Worm (Caenorhabditis elegans) whole organism, L4 larva: Measurements from ENCODE around the gene lbp-4.

Source experiments
- F26F4.8 ChIP-seq: fragments of 200-800 bp; sonication (Bioruptor generic); conservative IDR thresholded peaks from 2 replicates; pipeline ENCODE4 v1.3.6; 2022; ENCODE audit warnings: missing genetic modification characterization, missing compliant biosample characterization
- F37D6.2 ChIP-seq: sonication (generic microtip); optimal IDR thresholded peaks from 2 replicates; lab custom pipeline; 2016; ENCODE audit warnings: mild to moderate bottlenecking, missing genetic modification characterization, missing compliant biosample characterization
- R02D3.7 ChIP-seq: fragments of 150-350 bp; sonication (generic microtip); optimal IDR thresholded peaks from 3 replicates; lab custom pipeline; 2014; ENCODE audit warnings: missing biosample characterization, missing genetic modification characterization
- aha-1 ChIP-seq: fragments of 150-350 bp; peaks from one replicate; lab custom pipeline; 2014; ENCODE audit warnings: missing biosample characterization, missing genetic modification characterization
- ama-1 ChIP-seq: fragments of 150-350 bp; optimal IDR thresholded peaks from 2 replicates; lab custom pipeline; 2014; ENCODE audit warnings: inconsistent platforms, mixed read lengths
- ceh-28 ChIP-seq: fragments of 150-350 bp; optimal IDR thresholded peaks from 2 replicates; lab custom pipeline; 2014; ENCODE audit warnings: missing biosample characterization, missing genetic modification reagents, missing genetic modification characterization
- ctbp-1 ChIP-seq: fragments of 200-800 bp; sonication (Bioruptor generic); IDR thresholded peaks from 2 replicates; pipeline ENCODE4 v1.3.6; 2022; ENCODE audit warnings: missing genetic modification reagents, missing genetic modification characterization, missing compliant biosample characterization
- daf-16 ChIP-seq, 3 experiments: sonication (generic microtip); optimal IDR thresholded peaks; 2 replicates each; lab custom pipeline; 2016 to 2017; ENCODE audit warnings: missing genetic modification characterization in 3 of 3, missing genetic modification reagents in 3 of 3, mild to moderate bottlenecking in 2 of 3, missing compliant biosample characterization in 2 of 3, missing biosample characterization in 1 of 3, moderate library complexity in 1 of 3
- daf-19 ChIP-seq: fragments of 200-800 bp; sonication (Bioruptor generic); conservative IDR thresholded peaks from 2 replicates; pipeline ENCODE4 v1.3.6; 2022; ENCODE audit warnings: missing genetic modification characterization, missing compliant biosample characterization
- dpl-1 ChIP-seq: fragments of 150-350 bp; optimal IDR thresholded peaks from 2 replicates; lab custom pipeline; 2014; ENCODE audit warnings: missing biosample characterization, missing genetic modification reagents, missing genetic modification characterization
- duxl-1 ChIP-seq: sonication (generic microtip); optimal IDR thresholded peaks from 2 replicates; lab custom pipeline; 2016; ENCODE audit warnings: mild to moderate bottlenecking, missing genetic modification characterization, moderate library complexity, missing compliant biosample characterization; ENCODE audit not compliant: poor library complexity
- fkh-10 ChIP-seq: fragments of 150-350 bp; optimal IDR thresholded peaks from 2 replicates; lab custom pipeline; 2014; ENCODE audit warnings: missing biosample characterization, missing genetic modification reagents, missing genetic modification characterization
- fos-1 ChIP-seq: fragments of 150-350 bp; optimal IDR thresholded peaks from 2 replicates; lab custom pipeline; 2014; ENCODE audit warnings: missing biosample characterization, missing genetic modification characterization
- hlh-30 ChIP-seq: sonication (generic microtip); optimal IDR thresholded peaks from 2 replicates; lab custom pipeline; 2017; ENCODE audit warnings: antibody characterized with exemption, mild to moderate bottlenecking, missing genetic modification characterization, missing compliant biosample characterization; ENCODE audit not compliant: insufficient read depth
- hmg-1.1 ChIP-seq: fragments of 200-800 bp; sonication (Bioruptor generic); IDR thresholded peaks from 2 replicates; pipeline ENCODE4 v1.3.6; 2022; ENCODE audit warnings: missing genetic modification reagents, missing genetic modification characterization, missing compliant biosample characterization
- lin-15B ChIP-seq: fragments of 150-350 bp; sonication (generic microtip); optimal IDR thresholded peaks from 3 replicates; lab custom pipeline; 2014; ENCODE audit warnings: missing biosample characterization, missing genetic modification characterization
- madf-5 ChIP-seq, 2 experiments: fragments of 200-800 bp; sonication (Bioruptor generic); IDR thresholded peaks; 2 replicates each; pipeline ENCODE4 v1.3.6; 2022; ENCODE audit warnings: missing compliant biosample characterization in 2 of 2, missing genetic modification characterization in 2 of 2
- mdl-1 ChIP-seq, 2 experiments: fragments of 150-350 bp in 1 of 2; sonication (generic microtip) in 1 of 2; optimal IDR thresholded peaks; 2 replicates each; lab custom pipeline; 2014 to 2017; ENCODE audit warnings: missing biosample characterization in 2 of 2, missing genetic modification characterization in 2 of 2
- mep-1 ChIP-seq: fragments of 150-350 bp; sonication (generic microtip); optimal IDR thresholded peaks from 3 replicates; lab custom pipeline; 2014; ENCODE audit warnings: missing biosample characterization, missing genetic modification characterization
- mes-2 ChIP-seq: sonication (generic microtip); optimal IDR thresholded peaks from 2 replicates; lab custom pipeline; 2016; ENCODE audit warnings: missing genotype, mild to moderate bottlenecking, missing genetic modification characterization, missing compliant biosample characterization; ENCODE audit not compliant: poor library complexity, severe bottlenecking
- mxl-2 ChIP-seq: fragments of 200-800 bp; sonication (Bioruptor generic); conservative IDR thresholded peaks from 2 replicates; pipeline ENCODE4 v1.3.6; 2022; ENCODE audit warnings: missing genetic modification reagents, missing genetic modification characterization, missing compliant biosample characterization
- nhr-42 ChIP-seq: fragments of 200-800 bp; sonication (Bioruptor generic); IDR thresholded peaks from 2 replicates; pipeline ENCODE4 v1.3.6; 2022; ENCODE audit warnings: missing genetic modification characterization, missing compliant biosample characterization
- nhr-48 ChIP-seq: sonication (generic microtip); optimal IDR thresholded peaks from 2 replicates; lab custom pipeline; 2016; ENCODE audit warnings: mild to moderate bottlenecking, missing genetic modification characterization, missing compliant biosample characterization
- nhr-76 ChIP-seq: fragments of 150-350 bp; optimal IDR thresholded peaks from 2 replicates; lab custom pipeline; 2014; ENCODE audit warnings: missing biosample characterization, missing genetic modification characterization
- nhr-77 ChIP-seq: fragments of 150-350 bp; optimal IDR thresholded peaks from 2 replicates; lab custom pipeline; 2014; ENCODE audit warnings: missing biosample characterization, missing genetic modification characterization
- pha-4 ChIP-seq, 2 experiments: fragments of 150-350 bp in 1 of 2; fragments of 200-800 bp in 1 of 2; sonication (Bioruptor generic) in 1 of 2; IDR thresholded peaks in 1 of 2; optimal IDR thresholded peaks in 1 of 2; 2 replicates each; pipeline versions ENCODE4 v1.3.6 to Lab custom; 2014 to 2022; ENCODE audit warnings: missing genetic modification characterization in 2 of 2, missing genetic modification reagents in 2 of 2, missing biosample characterization in 1 of 2, missing compliant biosample characterization in 1 of 2
- php-3 ChIP-seq: fragments of 200-800 bp; sonication (Bioruptor generic); IDR thresholded peaks from 2 replicates; pipeline ENCODE4 v1.3.6; 2022; ENCODE audit warnings: missing genetic modification reagents, missing genetic modification characterization, missing compliant biosample characterization
- rbr-2 ChIP-seq: sonication (generic microtip); optimal IDR thresholded peaks from 2 replicates; lab custom pipeline; 2016; ENCODE audit warnings: missing genotype, missing genetic modification characterization, missing compliant biosample characterization
- saeg-2 ChIP-seq: fragments of 200-800 bp; sonication (Bioruptor generic); IDR thresholded peaks from 2 replicates; pipeline ENCODE4 v1.3.6; 2022; ENCODE audit warnings: missing genetic modification reagents, missing genetic modification characterization, missing compliant biosample characterization
- set-16 ChIP-seq: fragments of 200-800 bp; sonication (Bioruptor generic); IDR thresholded peaks from 2 replicates; pipeline ENCODE4 v1.3.6; 2022; ENCODE audit warnings: missing genetic modification reagents, missing genetic modification characterization, missing compliant biosample characterization
- snpc-4 ChIP-seq: fragments of 150-350 bp; optimal IDR thresholded peaks from 2 replicates; lab custom pipeline; 2014; ENCODE audit warnings: missing biosample characterization, missing genetic modification characterization
- tag-97 ChIP-seq: fragments of 200-800 bp; sonication (Bioruptor generic); IDR thresholded peaks from 2 replicates; pipeline ENCODE4 v1.3.6; 2022; ENCODE audit warnings: missing genetic modification characterization, missing compliant biosample characterization
- unc-62 ChIP-seq, 3 experiments: fragments of 150-350 bp in 1 of 3; sonication (generic microtip); optimal IDR thresholded peaks in 2 of 3; peaks in 1 of 3; 1 replicate in 1 of 3; 2 replicates in 2 of 3; lab custom pipeline; 2014 to 2017; ENCODE audit warnings: missing biosample characterization in 3 of 3, missing genetic modification characterization in 3 of 3, missing genetic modification reagents in 3 of 3, missing genotype in 1 of 3
- vab-7 ChIP-seq: fragments of 200-800 bp; sonication (Bioruptor generic); IDR thresholded peaks from 2 replicates; pipeline ENCODE4 v1.3.6; 2022; ENCODE audit warnings: missing genetic modification reagents, missing genetic modification characterization, missing compliant biosample characterization
- zag-1 ChIP-seq: fragments of 150-350 bp; optimal IDR thresholded peaks from 2 replicates; lab custom pipeline; 2014; ENCODE audit warnings: missing biosample characterization, missing genetic modification characterization
- zfp-3 ChIP-seq: fragments of 200-800 bp; sonication (Bioruptor generic); conservative IDR thresholded peaks from 2 replicates; pipeline ENCODE4 v1.3.6; 2022; ENCODE audit warnings: missing genetic modification reagents, missing genetic modification characterization, missing compliant biosample characterization
- zip-2 ChIP-seq: fragments of 150-350 bp; optimal IDR thresholded peaks from 2 replicates; lab custom pipeline; 2014; ENCODE audit warnings: missing biosample characterization, missing genetic modification characterization

lbp-4 gene

DNA sequence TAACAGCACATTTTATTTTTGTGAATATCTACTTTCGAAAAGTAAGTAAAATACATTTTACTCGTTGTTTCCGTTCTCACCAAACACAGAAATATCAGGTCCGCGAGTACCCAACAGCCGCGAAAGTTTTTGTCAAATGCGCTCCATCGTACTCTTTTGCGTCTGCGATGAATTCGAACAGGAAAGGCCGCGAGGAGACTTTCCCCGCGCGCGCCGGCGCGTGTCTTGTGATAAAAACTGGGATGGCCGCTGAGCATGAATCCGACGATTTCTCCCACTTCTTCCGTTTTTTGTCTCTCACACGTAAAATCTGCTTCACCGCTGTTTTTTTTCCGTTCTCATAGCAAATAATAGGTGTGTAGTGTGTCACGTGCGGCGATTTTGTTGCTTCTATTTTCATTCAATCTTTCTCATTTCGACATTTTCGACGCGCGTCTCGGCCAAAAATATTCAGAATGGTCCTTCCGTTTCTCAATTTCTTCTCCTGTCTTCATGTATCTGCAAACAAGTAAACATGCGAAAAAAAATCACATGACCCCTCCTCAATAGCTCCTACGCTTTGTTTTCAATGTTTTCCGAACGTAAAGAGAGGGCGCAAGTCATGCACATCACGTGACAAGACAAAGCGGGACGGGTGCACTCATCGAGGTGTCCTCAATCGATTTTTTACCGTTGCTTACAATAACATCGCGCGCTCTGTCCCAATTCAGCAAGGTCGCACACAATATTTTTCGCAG, 16.1 kb upstream of the lbp-4 start, which contains the start of gene uvs-1 (continued):
- TF ChIP-seq daf-16 (GFP tag; optimal IDR thresholded peaks at IDR 0.05; lab: Kevin White, UChicago) (peak in 1 of 2 experiments; percentile 69), daf-16 (tag; optimal IDR thresholded peaks at IDR 0.05; lab: Kevin White, UChicago) (peak; percentile 81), mes-2 (tag; lab: Kevin White, UChicago) (peak; percentile 14), saeg-2 (GFP tag; lab: Robert Waterston, UW) (no peak), ctbp-1 (GFP tag; lab: Robert Waterston, UW) (no peak), nhr-48 (tag; lab: Kevin White, UChicago) (peak; percentile 24), ama-1 (no peak), pha-4 (GFP tag; IDR thresholded peaks at IDR 0.05; lab: Robert Waterston, UW) (no peak), pha-4 (tag; optimal IDR thresholded peaks at IDR 0.05; lab: Kevin White, UChicago) (peak; percentile 76), dpl-1 (GFP tag; lab: Kevin White, UChicago) (peak; percentile 50), F26F4.8 (GFP tag; lab: Robert Waterston, UW) (no peak), nhr-77 (tag; lab: Kevin White, UChicago) (peak; percentile 39), nhr-76 (tag; lab: Kevin White, UChicago) (no peak), duxl-1 (tag; lab: Kevin White, UChicago) (peak; percentile 12), set-16 (GFP tag; lab: Robert Waterston, UW) (no peak), madf-5 (GFP tag; IDR thresholded peaks at IDR 0.05; lab: Robert Waterston, UW) (no peak), unc-62 (GFP tag; optimal IDR thresholded peaks at IDR 0.05 in 1 of 2; lab: Kevin White, UChicago) (peak in 1 of 2 experiments; percentile 98), unc-62 (tag; optimal IDR thresholded peaks at IDR 0.05; lab: Kevin White, UChicago) (no peak), ceh-28 (tag; lab: Kevin White, UChicago) (peak; percentile 9), mdl-1 (tag; optimal IDR thresholded peaks at IDR 0.05; lab: Kevin White, UChicago) (peak; percentile 46 to 80), mep-1 (tag; lab: Kevin White, UChicago) (peak; percentile 8), vab-7 (GFP tag; lab: Robert Waterston, UW) (no peak), zip-2 (no peak), zfp-3 (GFP tag; lab: Robert Waterston, UW) (no peak), fkh-10 (GFP tag; lab: Kevin White, UChicago) (peak; percentile 8), aha-1 (tag; lab: Kevin White, UChicago) (peak; percentile 96), mxl-2 (GFP tag; lab: Robert Waterston, UW) (no peak)

DNA sequence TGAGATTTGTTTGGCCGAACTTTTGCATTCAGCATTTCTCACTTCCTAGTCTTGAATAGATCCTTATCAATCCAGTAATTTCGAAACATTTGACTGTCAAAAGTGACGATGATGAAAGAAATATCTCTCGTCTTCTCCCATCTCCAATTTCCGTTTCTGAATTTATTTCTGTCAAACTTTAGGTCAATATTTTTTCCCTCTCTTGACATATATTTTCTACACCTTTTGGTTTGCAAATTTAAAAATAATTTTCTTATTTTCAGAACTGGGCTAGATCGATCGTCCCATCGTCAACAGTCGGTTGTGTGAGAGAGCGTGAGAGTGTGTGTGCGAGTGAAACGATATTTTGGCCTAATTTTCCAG, 15.6 kb upstream of the lbp-4 start, which contains the start of gene xpo-1:
Gene xpo-1, plus strand, starts transcription at position 264 of the 363 bp plus-strand sequence.
- TF ChIP-seq snpc-4 (tag; lab: Kevin White, UChicago) (no peak), hlh-30 (no peak), tag-97 (no peak), lin-15B (tag; lab: Kevin White, UChicago) (no peak), F37D6.2 (tag; lab: Kevin White, UChicago) (no peak), nhr-42 (no peak), hmg-1.1 (GFP tag; lab: Robert Waterston, UW) (no peak), daf-19 (GFP tag; lab: Robert Waterston, UW) (no peak), R02D3.7 (tag; lab: Kevin White, UChicago) (no peak), rbr-2 (tag; lab: Kevin White, UChicago) (no peak), fos-1 (tag; lab: Kevin White, UChicago) (no peak), nhr-76 (tag; lab: Kevin White, UChicago) (no peak), php-3 (GFP tag; lab: Robert Waterston, UW) (no peak), F26F4.8 (GFP tag; lab: Robert Waterston, UW) (no peak), zag-1 (tag; lab: Kevin White, UChicago) (no peak)
